Worm (Caenorhabditis elegans): ENCODE results near the gene T28H11.8.
A peak's percentile ranks its signal among the peaks of the same experiment; 100 is the strongest.

T28H11.8 gene

ce11 chrIV:5008378-5008777, 12.1 kb downstream of the T28H11.8 start, which contains the start of gene srm-2:
Gene srm-2, plus strand, starts transcription at chrIV:5008678.
- TF ChIP-seq spr-3 (GFP tag; optimal IDR thresholded peaks at IDR 0.05) (no peak), dmd-8 (GFP tag; IDR thresholded peaks at IDR 0.05) (no peak), ctbp-1 (GFP tag; IDR thresholded peaks at IDR 0.05) (no peak), R02D3.7 (tag; optimal IDR thresholded peaks at IDR 0.05) (no peak), unc-39 (tag; optimal IDR thresholded peaks at IDR 0.05) (no peak), ztf-7 (tag; optimal IDR thresholded peaks at IDR 0.05) (no peak), lin-29 (GFP tag; IDR thresholded peaks at IDR 0.05) (no peak)

ce11 chrIV:5005154-5005553, 15.3 kb downstream of the T28H11.8 start:
- TF ChIP-seq nhr-77 (tag; optimal IDR thresholded peaks at IDR 0.05) (no peak), nhr-10 (tag; optimal IDR thresholded peaks at IDR 0.05) (no peak), unc-62 (GFP tag; optimal IDR thresholded peaks at IDR 0.05 in 1 of 2) (peak in 1 of 2 experiments; percentile 90), unc-62 (tag; optimal IDR thresholded peaks at IDR 0.05) (no peak), Y48G9A.11 (GFP tag; IDR thresholded peaks at IDR 0.05) (no peak), egl-27 (tag; optimal IDR thresholded peaks at IDR 0.05) (no peak), Y105C5A.15 (GFP tag; IDR thresholded peaks at IDR 0.05) (no peak)

ce11 chrIV:5002448-5002847, 18.0 kb downstream of the T28H11.8 start, which contains the start of gene pes-1:
Gene pes-1, plus strand, starts transcription at chrIV:5002748.
- TF ChIP-seq Y48G9A.11 (GFP tag; IDR thresholded peaks at IDR 0.05): no peak
- no peak for TF ChIP-seq attf-4 (tag; optimal IDR thresholded peaks at IDR 0.05)
- TF ChIP-seq lin-29 (GFP tag; IDR thresholded peaks at IDR 0.05): no peak
- no peak for TF ChIP-seq madf-9 (GFP tag; conservative IDR thresholded peaks at IDR 0.05)
- TF ChIP-seq daf-16 (GFP tag; optimal IDR thresholded peaks at IDR 0.05): no peak
- TF ChIP-seq daf-16 (tag; optimal IDR thresholded peaks at IDR 0.05): no peak

ce11 chrIV:4996956-4997355, 23.5 kb downstream of the T28H11.8 start:
- TF ChIP-seq dve-1 (tag; optimal IDR thresholded peaks at IDR 0.05; ENCODE audit: insufficient read depth): no peak
- TF ChIP-seq set-16 (GFP tag; IDR thresholded peaks at IDR 0.05): peak; percentile 94

ce11 chrIV:4995842-4996241, 24.6 kb downstream of the T28H11.8 start, which contains the start of gene ssq-2:
Gene ssq-2, plus strand, starts transcription at chrIV:4996142.
- TF ChIP-seq ztf-7 (tag; optimal IDR thresholded peaks at IDR 0.05) (no peak), D1046.2 (GFP tag; IDR thresholded peaks at IDR 0.05) (no peak), aha-1 (tag) (no peak), ctbp-1 (GFP tag; IDR thresholded peaks at IDR 0.05) (no peak), Y5F2A.4 (GFP tag; optimal IDR thresholded peaks at IDR 0.05) (no peak), ceh-62 (tag; optimal IDR thresholded peaks at IDR 0.05) (no peak), zfp-3 (GFP tag; conservative IDR thresholded peaks at IDR 0.05) (no peak), daf-19 (GFP tag; conservative IDR thresholded peaks at IDR 0.05) (no peak), nhr-11 (tag; optimal IDR thresholded peaks at IDR 0.05) (no peak), F49E8.2 (tag; optimal IDR thresholded peaks at IDR 0.05; ENCODE audit: borderline replicate concordance) (no peak), nhr-102 (tag; optimal IDR thresholded peaks at IDR 0.05) (no peak), daf-8 (GFP tag; IDR thresholded peaks at IDR 0.05) (no peak), Y48G9A.11 (GFP tag; IDR thresholded peaks at IDR 0.05) (no peak), ces-1 (GFP tag; optimal IDR thresholded peaks at IDR 0.05) (no peak)

- TF ChIP-seq dve-1 (tag; optimal IDR thresholded peaks at IDR 0.05; ENCODE audit: insufficient read depth): no peak
- TF ChIP-seq unc-62 (GFP tag; optimal IDR thresholded peaks at IDR 0.05 in 1 of 2): peak in 1 of 2 experiments; percentile 96
- TF ChIP-seq unc-62 (tag; optimal IDR thresholded peaks at IDR 0.05): no peak
Measured at ce11 chrIV:4993128-4993527, 27.3 kb downstream of the T28H11.8 start.

ce11 chrIV:4992089-4992488, 28.3 kb downstream of the T28H11.8 start, which contains the start of gene str-162:
Gene str-162, plus strand, starts transcription at chrIV:4992389.
- TF ChIP-seq hlh-30 (tag; optimal IDR thresholded peaks at IDR 0.05; ENCODE audit: insufficient read depth) (no peak), unc-62 (GFP tag; optimal IDR thresholded peaks at IDR 0.05 in 1 of 2) (peak in 1 of 2 experiments; percentile 13), unc-62 (tag; optimal IDR thresholded peaks at IDR 0.05) (no peak)

Measured in whole organism, L4 larva.